Fruit fly (Drosophila melanogaster) S2 (cell line): ENCODE measurements around the gene CG33310.

ENCODE experiments used
- CG8478 ChIP-seq: fragments of >200 bp; optimal IDR thresholded peaks from 2 replicates; lab custom pipeline; 2018
- CTCF ChIP-seq, 2 experiments: fragments of >200 bp; optimal IDR thresholded peaks; 2 replicates each; lab custom pipeline; 2018

CG33310 gene

DNA sequence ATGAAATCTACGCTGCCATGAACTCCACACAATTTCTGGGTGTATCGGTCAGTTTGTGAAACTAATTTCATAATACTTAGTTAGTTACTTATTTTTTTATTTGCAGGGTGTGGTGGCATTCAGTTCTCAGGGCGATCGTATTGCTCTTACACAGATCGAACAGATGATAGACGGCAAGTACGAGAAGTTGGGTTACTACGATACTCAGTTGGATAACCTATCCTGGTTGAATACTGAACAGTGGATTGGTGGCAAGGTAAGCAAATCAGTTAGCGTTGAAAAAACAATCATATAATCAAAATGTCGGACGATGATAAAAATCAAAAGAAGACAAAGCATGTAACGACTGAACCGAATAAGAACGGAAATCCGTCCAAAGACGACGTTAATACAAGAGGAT is at the start of gene CG33310:
TSS of gene CG33310 (plus strand) at position 301 of the 400 bp plus-strand sequence.
- TF ChIP-seq CG8478 (lab: Kevin White, UChicago) (no peak), CTCF (optimal IDR thresholded peaks at IDR 0.05; lab: Kevin White, UChicago) (no peak)

DNA sequence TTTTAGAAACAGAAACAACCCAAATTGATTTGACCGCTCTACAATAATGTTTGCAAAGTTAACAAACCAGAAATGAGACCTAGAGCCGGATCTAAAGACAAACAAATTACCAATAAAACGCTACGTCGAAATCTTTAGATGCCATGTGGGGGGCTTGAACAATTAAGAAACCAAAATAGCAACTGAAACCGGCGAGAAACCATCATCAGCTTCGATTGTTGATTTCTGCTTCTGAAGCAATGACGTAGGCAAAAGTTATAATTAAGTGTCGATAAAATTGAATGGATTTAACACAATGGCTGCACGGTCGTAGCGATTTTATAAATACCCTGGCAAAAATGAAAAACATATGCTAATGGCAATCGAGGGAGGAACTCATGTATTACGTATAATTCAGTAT is 33.8 kb upstream of the CG33310 start:
- TF ChIP-seq CTCF (optimal IDR thresholded peaks at IDR 0.05; lab: Kevin White, UChicago), result no peak
- no peak for TF ChIP-seq CG8478 (lab: Kevin White, UChicago)

DNA sequence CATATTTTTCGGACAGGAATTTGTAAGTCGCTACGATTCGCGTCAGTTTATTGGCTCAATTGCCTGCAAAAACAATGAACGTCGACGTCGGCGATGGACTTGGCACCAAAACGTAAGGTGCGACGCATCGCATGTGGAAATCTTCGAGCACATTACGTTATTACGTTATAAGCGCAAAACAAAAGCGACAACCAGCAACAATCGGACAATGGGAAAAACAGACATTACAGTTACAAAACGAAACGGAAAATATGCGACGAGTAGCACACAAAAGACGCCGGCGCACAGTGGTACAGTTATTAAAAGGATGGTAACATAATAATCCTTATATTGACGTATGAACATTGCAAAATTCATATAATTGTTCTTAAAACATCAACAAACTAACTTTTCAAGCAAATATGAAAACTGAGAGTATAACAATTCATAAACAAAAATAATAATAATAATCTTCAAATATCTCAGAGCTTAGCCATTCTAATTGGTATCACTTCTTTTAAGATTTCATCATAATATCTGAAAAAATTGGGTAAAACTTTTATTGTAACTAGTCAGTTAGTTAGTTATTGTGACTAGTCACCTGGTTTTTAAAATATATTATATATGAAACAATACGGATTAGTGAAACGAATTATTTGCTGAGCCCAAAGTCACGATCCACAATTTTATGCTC is 31.7 kb upstream of the CG33310 start:
- TF ChIP-seq CG8478 (lab: Kevin White, UChicago) (no peak), CTCF (optimal IDR thresholded peaks at IDR 0.05; lab: Kevin White, UChicago) (no peak)

DNA sequence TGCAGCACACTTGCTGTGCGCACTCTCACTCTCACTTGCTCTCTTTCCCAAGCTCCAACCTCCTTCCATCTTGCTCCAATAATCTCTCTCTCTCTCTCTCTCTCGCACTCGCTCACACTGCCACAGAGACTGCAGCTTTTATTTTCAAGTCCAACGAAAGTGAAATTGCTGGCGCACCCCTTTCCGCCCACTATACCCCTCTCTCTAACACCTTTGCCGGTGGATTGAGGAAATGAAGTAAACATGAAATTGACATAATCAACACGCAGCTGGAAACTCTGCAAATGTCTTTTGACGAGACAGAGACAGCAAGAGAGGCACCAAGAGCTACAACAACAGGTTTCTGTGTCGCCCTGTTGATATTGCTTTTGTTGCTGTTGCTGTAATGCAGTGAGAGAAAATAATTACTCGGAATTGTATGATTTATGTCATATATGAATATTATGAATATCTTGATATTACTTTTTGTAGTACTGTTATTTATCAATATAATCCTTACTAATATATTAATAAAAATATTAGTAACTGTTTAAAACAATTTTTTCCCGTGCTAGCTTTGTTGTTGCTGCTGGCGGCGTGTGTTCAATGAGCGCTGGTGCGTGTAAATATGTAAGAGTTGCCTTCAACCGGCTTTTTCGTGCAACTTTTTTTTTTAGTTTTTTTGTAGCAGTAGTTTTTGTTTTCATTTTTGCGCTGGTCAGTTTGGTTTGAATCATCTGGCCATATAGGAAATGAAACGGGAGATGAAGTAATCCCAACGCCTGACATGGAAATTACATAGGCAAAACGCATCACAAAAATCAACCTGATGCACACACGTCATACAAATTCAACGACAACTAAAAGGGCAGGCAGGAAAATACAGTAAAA is 30.9 kb upstream of the CG33310 start:
- TF ChIP-seq CG8478 (lab: Kevin White, UChicago), result no peak
- no peak for TF ChIP-seq CTCF (optimal IDR thresholded peaks at IDR 0.05; lab: Kevin White, UChicago)

DNA sequence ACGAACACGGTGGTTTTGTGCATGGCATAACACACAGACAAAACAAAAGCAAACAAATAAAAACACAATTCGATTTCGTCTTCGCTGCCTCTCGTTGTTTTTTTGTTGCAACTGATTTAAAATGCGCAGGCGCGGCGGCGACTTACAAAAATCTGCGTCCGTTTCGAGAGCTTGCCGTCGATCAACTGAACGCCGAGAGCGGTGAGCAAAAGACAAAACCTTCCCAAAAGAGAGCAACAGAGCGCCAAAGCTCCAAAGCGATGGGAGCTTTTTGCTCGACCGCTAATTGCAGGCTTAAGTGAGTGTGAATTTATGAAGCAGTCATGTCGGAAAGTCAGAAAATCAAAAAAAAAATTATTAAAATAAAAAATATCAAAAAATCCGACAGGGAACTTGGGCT is 29.3 kb upstream of the CG33310 start, which contains the start of gene mol:
TSS of gene mol (minus strand) at position 190 of the 400 bp plus-strand sequence.
- TF ChIP-seq CG8478 (lab: Kevin White, UChicago) (no peak), CTCF (optimal IDR thresholded peaks at IDR 0.05; lab: Kevin White, UChicago) (no peak)

DNA sequence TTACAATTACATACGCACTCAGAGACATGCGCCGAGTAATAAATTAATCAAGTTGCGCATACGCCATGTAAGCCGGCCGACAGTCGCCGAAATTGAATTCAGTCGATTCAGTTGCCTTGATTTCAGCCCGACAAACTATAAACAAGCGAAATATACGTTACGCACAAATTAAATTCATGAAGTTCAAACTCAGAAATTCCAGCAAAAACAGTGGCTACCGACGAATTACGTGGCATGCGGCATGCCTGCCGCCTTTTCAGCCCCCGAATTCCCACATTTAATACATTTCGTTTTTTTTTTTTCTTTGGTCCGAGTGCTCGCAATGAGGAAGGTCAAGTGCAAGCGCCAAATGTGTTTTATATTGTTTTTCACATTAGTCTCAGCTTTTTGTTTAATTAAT is 26.3 kb upstream of the CG33310 start:
- TF ChIP-seq CTCF (optimal IDR thresholded peaks at IDR 0.05; lab: Kevin White, UChicago), result no peak
- TF ChIP-seq CG8478 (lab: Kevin White, UChicago), result no peak

DNA sequence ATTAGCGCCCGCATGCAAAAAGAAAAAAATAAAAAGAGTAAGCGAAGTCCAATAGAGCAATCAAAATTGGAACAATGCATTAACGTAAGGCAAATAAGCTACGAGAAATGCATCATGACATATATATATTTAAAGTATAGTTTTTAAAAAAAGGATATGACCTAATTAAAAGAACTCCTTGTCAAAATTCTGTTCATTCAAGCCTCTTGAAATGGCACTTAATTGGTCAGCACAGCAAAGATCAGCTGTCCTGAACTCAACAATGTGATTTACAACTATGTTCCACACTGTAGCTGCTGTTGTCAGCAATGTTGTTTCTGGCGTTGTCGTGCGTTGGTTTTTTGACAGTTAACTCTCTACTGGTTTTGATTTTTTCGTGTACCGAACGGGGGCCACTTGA is 24.8 kb upstream of the CG33310 start:
- no peak for TF ChIP-seq CTCF (optimal IDR thresholded peaks at IDR 0.05; lab: Kevin White, UChicago)
- no peak for TF ChIP-seq CG8478 (lab: Kevin White, UChicago)

DNA sequence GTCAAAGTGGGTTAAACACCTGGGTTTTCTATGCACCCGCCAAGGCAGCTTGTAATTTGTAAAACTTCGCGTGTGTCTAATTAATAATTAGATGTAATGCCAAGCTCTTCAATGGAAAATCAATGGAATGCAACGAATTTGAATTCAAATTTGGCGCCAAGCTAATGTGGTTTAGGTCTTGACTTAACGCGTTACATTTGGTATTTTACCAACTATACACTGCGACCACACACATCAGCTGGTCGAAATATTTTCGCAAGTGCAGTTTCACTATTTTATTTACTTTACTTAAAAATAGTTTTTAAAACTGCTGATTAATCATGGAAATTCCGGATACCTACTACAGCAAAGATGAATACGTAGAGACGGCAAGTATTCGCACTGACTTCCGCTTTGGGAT is 21.2 kb upstream of the CG33310 start, which contains the start of gene DCTN5-p25:
TSS of gene DCTN5-p25 (plus strand) at position 229 of the 400 bp plus-strand sequence.
- TF ChIP-seq CTCF (optimal IDR thresholded peaks at IDR 0.05; lab: Kevin White, UChicago) (no peak), CG8478 (lab: Kevin White, UChicago) (no peak)

DNA sequence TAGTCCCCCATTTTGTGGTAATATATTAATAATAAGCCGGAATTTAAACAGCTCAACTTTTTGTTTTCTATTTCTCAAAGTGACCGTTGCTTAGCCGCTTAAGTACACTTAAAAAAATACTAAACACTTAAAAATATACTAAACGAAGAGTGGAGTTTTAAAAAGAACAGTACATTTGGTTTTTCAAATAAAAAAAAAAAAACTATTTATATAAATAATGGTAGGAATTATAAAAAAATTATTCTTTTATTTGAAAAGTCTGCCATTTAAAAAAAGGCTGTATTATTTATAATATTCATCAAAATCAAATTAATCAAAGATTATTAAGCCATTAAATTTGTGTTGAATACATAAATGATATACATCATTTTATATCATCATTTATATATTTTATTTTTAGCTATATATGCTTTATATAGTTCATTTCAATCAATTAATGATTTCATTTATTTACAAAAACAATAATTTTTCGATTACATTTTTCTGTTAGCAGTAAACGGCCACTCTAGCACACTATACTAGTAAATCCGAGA is 19.3 kb upstream of the CG33310 start, which contains the start of the genes Ankrd49 and NC2beta:
TSS of gene Ankrd49 (minus strand) at position 101 of the 533 bp plus-strand sequence.
TSS of gene NC2beta (plus strand) at position 483 of the 533 bp plus-strand sequence.
- no peak for TF ChIP-seq CTCF (optimal IDR thresholded peaks at IDR 0.05; lab: Kevin White, UChicago)
- TF ChIP-seq CG8478 (lab: Kevin White, UChicago), result no peak

DNA sequence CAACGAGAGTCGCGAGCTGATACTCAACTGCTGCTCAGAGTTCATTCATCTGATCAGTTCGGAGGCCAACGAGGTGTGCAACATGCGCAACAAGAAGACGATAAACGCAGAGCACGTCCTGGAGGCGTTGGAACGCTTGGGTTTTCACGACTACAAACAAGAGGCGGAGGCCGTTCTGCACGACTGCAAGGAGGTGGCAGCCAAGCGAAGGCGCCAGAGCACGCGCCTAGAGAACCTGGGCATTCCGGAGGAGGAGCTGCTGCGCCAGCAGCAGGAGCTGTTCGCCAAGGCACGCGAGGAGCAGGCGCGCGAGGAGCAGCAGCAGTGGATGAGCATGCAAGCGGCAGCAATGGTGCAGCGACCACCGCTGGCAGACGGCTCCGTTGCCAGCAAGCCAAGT is 18.6 kb upstream of the CG33310 start:
- TF ChIP-seq CG8478 (lab: Kevin White, UChicago) (no peak), CTCF (optimal IDR thresholded peaks at IDR 0.05; lab: Kevin White, UChicago) (no peak)

DNA sequence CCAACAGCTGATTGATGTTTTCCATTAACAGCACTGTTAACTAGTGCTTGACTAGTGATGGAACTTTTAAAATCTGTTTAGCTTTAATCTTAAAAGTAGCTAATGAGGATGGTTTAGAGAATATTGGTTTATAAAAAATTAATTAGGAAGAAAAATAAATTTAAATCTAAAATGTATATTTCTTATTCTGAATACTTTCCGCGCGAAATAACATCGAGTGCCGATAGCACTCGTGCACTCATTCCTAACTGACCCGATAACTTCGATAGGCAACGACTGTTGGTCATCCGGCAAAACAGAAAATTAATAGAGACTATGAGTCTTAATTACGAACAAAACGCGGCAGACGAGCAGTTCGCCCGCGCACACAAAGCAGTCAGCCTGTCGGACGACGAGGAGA is 17.0 kb upstream of the CG33310 start, which contains the start of the genes THG and Rnmt:
TSS of gene THG (minus strand) at position 22 of the 400 bp plus-strand sequence.
TSS of gene Rnmt (plus strand) at position 237 of the 400 bp plus-strand sequence.
- TF ChIP-seq CTCF (optimal IDR thresholded peaks at IDR 0.05; lab: Kevin White, UChicago), result no peak
- no peak for TF ChIP-seq CG8478 (lab: Kevin White, UChicago)

DNA sequence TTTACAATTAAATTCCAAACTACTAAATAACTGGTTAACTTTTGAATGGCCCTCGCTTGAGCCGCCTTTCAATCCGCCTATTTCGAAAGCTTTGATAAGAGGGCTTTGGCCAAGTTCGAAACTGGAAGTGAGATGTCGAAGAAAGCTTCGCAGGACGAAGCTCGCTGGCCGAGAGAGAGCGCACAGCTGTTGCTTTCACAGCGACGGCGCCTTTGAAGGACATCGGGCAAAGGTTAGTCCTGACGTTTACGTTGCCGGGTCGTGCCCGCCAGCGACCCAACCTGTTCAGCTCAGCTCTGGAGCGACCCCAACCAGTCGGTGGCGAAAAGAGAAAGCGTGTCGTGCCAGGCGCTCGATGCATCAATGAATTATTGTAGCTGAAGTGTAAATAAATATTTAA is 14.9 kb upstream of the CG33310 start:
- TF ChIP-seq CTCF (optimal IDR thresholded peaks at IDR 0.05; lab: Kevin White, UChicago) (no peak), CG8478 (lab: Kevin White, UChicago) (no peak)

DNA sequence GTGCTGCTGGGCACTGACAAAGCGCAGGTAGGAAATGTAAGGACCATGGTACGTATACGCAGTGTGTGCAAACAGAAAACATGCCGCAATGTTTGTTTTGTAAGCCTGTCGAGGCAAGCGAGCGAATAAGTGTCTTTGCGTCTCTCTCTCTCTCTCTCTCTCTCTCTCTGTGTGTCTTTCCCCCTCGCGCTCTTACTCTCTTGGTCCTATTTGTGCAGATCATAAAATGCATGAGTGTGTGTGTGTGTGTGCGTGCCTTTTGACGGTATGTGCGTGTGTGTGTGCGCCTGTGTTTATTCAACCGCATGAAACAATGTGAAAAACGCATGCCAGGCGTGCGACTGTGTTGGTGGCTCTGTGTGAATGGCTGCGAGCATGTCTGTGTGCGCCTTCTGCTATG is 13.2 kb upstream of the CG33310 start:
- TF ChIP-seq CTCF (optimal IDR thresholded peaks at IDR 0.05; lab: Kevin White, UChicago) (no peak), CG8478 (lab: Kevin White, UChicago) (no peak)

DNA sequence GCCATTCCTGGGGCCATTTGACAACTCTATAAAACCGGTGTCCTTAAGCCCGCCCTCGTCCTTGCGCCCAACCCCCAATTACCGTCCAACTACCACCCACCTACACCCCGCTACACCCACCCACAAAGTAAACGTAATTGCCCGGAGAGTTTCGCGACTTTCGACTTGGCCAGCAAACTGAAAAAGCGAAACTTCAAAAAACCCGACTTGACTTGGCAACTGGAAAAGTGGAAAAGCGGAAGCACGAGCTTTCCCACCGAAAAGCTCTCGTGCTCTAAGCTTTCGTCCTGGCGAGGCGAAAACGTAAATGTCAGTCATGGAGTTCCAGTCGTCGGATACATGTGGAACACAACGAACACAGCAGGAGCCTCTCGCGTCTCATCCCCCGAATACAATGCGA is 10.7 kb upstream of the CG33310 start, which contains the start of gene GABA-B-R1:
TSS of gene GABA-B-R1 (plus strand) at position 301 of the 400 bp plus-strand sequence.
- TF ChIP-seq CTCF (optimal IDR thresholded peaks at IDR 0.05; lab: Kevin White, UChicago) (no peak), CG8478 (lab: Kevin White, UChicago) (no peak)
